Worm (Caenorhabditis elegans): Measurements from ENCODE around the gene B0034.7.

- TF ChIP-seq R02D3.7 (tag; optimal IDR thresholded peaks at IDR 0.05): no peak
- no peak for TF ChIP-seq egl-27 (tag; optimal IDR thresholded peaks at IDR 0.05)
- no peak for TF ChIP-seq tbx-2 (tag; optimal IDR thresholded peaks at IDR 0.05)
- no peak for TF ChIP-seq snpc-4 (tag; optimal IDR thresholded peaks at IDR 0.05)
- no peak for TF ChIP-seq nhr-25 (tag; optimal IDR thresholded peaks at IDR 0.05)
Observed at ce11 chrII:5921620-5922019, 39.8 kb upstream of the B0034.7 start, which contains the start of gene vrk-1.
